Fruit fly (Drosophila melanogaster): ENCODE measurements around the gene CG4161.

Gene CG4161

dm6 chr2L:15441852-15442549 is 8.9 kb downstream of the CG4161 start (continued):
- TF ChIP-seq bigmax (GFP tag; optimal IDR thresholded peaks at IDR 0.05), result no peak
- TF ChIP-seq Hr78 (GFP tag; optimal IDR thresholded peaks at IDR 0.05), result no peak
- TF ChIP-seq Dip2 (GFP tag; IDR thresholded peaks at IDR 0.05), result no peak
- no peak for TF ChIP-seq sr (GFP tag; IDR thresholded peaks at IDR 0.05)
- TF ChIP-seq NK7.1 (GFP tag; optimal IDR thresholded peaks at IDR 0.05), result no peak
- no peak for TF ChIP-seq CG31224 (GFP tag; IDR thresholded peaks at IDR 0.05)
- no peak for TF ChIP-seq CG6813 (GFP tag; optimal IDR thresholded peaks at IDR 0.05)
- 0 out of 2 replicates have a peak, but pooled peaks have one; percentile 8 for TF ChIP-seq sens-2 (GFP tag; IDR thresholded peaks at IDR 0.05)
- no peak for TF ChIP-seq CG17612 (GFP tag; IDR thresholded peaks at IDR 0.05)
- peak; percentile 10 for TF ChIP-seq ATbp (GFP tag; optimal IDR thresholded peaks at IDR 0.05)
- TF ChIP-seq Hr51 (GFP tag; optimal IDR thresholded peaks at IDR 0.05), result peak in 1 of 2 experiments; percentile 59
- peak; percentile 28 for TF ChIP-seq CG10431 (GFP tag; optimal IDR thresholded peaks at IDR 0.05)
- TF ChIP-seq CG9437 (GFP tag; optimal IDR thresholded peaks at IDR 0.05), result peak; percentile 8
- no peak for TF ChIP-seq Hand (GFP tag; optimal IDR thresholded peaks at IDR 0.05)
- no peak for TF ChIP-seq CG12219 (GFP tag; optimal IDR thresholded peaks at IDR 0.05)
- no peak for TF ChIP-seq Opbp (GFP tag; IDR thresholded peaks at IDR 0.05; ENCODE audit: partially characterized antibody)
- no peak for TF ChIP-seq HLH3B (GFP tag; IDR thresholded peaks at IDR 0.05)
- TF ChIP-seq MBD-R2 (GFP tag; IDR thresholded peaks at IDR 0.05), result no peak
- no peak for TF ChIP-seq gcm2 (GFP tag; optimal IDR thresholded peaks at IDR 0.05)
- TF ChIP-seq CG8478 (optimal IDR thresholded peaks at IDR 0.05), result no peak
- TF ChIP-seq schlank (tag; optimal IDR thresholded peaks at IDR 0.05), result no peak
- no peak for TF ChIP-seq Side (GFP tag; optimal IDR thresholded peaks at IDR 0.05)
- peak in 1 of 2 experiments; percentile 11 for TF ChIP-seq Eip74EF (GFP tag; optimal IDR thresholded peaks at IDR 0.05)
- no peak for TF ChIP-seq CG10565 (GFP tag; optimal IDR thresholded peaks at IDR 0.05)
- no peak for TF ChIP-seq CG14014 (GFP tag; IDR thresholded peaks at IDR 0.05)
- peak; percentile 71 for TF ChIP-seq CG2678 (tag; optimal IDR thresholded peaks at IDR 0.05)
- no peak for TF ChIP-seq fd64A (GFP tag; optimal IDR thresholded peaks at IDR 0.05)
- no peak for TF ChIP-seq MTF-1 (GFP tag; optimal IDR thresholded peaks at IDR 0.05; ENCODE audit: borderline replicate concordance)
- TF ChIP-seq CG6854 (GFP tag; optimal IDR thresholded peaks at IDR 0.05), result no peak
- no peak for TF ChIP-seq CG8290 (GFP tag; optimal IDR thresholded peaks at IDR 0.05)
- no peak for TF ChIP-seq CG8290 (tag; optimal IDR thresholded peaks at IDR 0.05)
- no peak for TF ChIP-seq tx (GFP tag; optimal IDR thresholded peaks at IDR 0.05)
- TF ChIP-seq nau (GFP tag; optimal IDR thresholded peaks at IDR 0.05), result no peak
- peak; percentile 32 for TF ChIP-seq Deaf1 (tag; optimal IDR thresholded peaks at IDR 0.05)
- no peak for TF ChIP-seq sna (GFP tag; IDR thresholded peaks at IDR 0.05; ENCODE audit: partially characterized antibody)
- no peak for TF ChIP-seq CG2199 (GFP tag; IDR thresholded peaks at IDR 0.05)
- peak; percentile 26; the same call in 1 of the 2 replicates for TF ChIP-seq CG17328 (GFP tag; IDR thresholded peaks at IDR 0.05)
- TF ChIP-seq HHEX (GFP tag; optimal IDR thresholded peaks at IDR 0.05), result no peak
- no peak for TF ChIP-seq CG9609 (GFP tag; optimal IDR thresholded peaks at IDR 0.05)
- TF ChIP-seq Myb (GFP tag; optimal IDR thresholded peaks at IDR 0.05), result no peak
- no peak for TF ChIP-seq slbo (GFP tag; IDR thresholded peaks at IDR 0.05)
- TF ChIP-seq Oli (tag; optimal IDR thresholded peaks at IDR 0.05), result peak; percentile 1
- TF ChIP-seq CG1647 (GFP tag; optimal IDR thresholded peaks at IDR 0.05), result no peak
- TF ChIP-seq CG10147 (GFP tag; optimal IDR thresholded peaks at IDR 0.05), result no peak
- no peak for TF ChIP-seq cad (GFP tag; optimal IDR thresholded peaks at IDR 0.05)
- TF ChIP-seq corto (GFP tag; optimal IDR thresholded peaks at IDR 0.05), result no peak
- TF ChIP-seq BtbVII (GFP tag; optimal IDR thresholded peaks at IDR 0.05), result no peak
- TF ChIP-seq grn (GFP tag; optimal IDR thresholded peaks at IDR 0.05), result peak; percentile 22
- TF ChIP-seq Dbx (GFP tag; IDR thresholded peaks at IDR 0.05), result no peak
- no peak for TF ChIP-seq CG8359 (GFP tag; optimal IDR thresholded peaks at IDR 0.05; ENCODE audit: borderline replicate concordance)
